Worm (Caenorhabditis elegans): ENCODE results near the gene F16G10.10.

DNA sequence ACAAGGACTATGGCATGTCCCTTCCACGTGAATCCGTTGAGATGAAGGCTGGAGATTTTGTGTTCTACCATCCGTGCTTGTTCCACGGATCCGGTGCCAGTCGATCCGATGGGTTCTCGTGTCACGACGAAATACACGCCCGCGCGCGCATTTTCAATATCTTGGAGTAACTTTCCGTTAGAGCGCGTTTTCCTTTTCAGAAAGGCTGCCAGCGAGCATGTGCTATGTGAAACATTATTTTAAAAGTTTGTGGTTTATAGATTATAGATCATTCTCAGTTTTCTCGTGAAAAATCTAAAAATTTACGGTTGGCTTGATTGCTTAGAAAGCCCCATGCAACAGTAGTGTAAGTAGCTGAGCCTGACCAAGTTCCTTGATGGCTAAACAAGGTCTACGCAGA is 28.1 kb upstream of the F16G10.10 start, which contains the start of gene fbxc-20:
- TF ChIP-seq pqm-1 (tag; optimal IDR thresholded peaks at IDR 0.05): no peak
- no peak for TF ChIP-seq nhr-12 (tag; optimal IDR thresholded peaks at IDR 0.05)
- TF ChIP-seq nhr-11 (tag; optimal IDR thresholded peaks at IDR 0.05): no peak
- no peak for TF ChIP-seq egl-27 (tag; optimal IDR thresholded peaks at IDR 0.05)
- TF ChIP-seq lin-15B (tag; optimal IDR thresholded peaks at IDR 0.05): no peak
- TF ChIP-seq fkh-2 (tag; optimal IDR thresholded peaks at IDR 0.05): no peak
- no peak for TF ChIP-seq nhr-28 (tag; optimal IDR thresholded peaks at IDR 0.05)
- no peak for TF ChIP-seq ztf-11 (tag; optimal IDR thresholded peaks at IDR 0.05)
- TF ChIP-seq nhr-77 (tag; optimal IDR thresholded peaks at IDR 0.05): no peak

Data from whole organism, L3 larva.